Worm (Caenorhabditis elegans): ENCODE measurements around the gene pezo-1.

- TF ChIP-seq flt-1 (GFP tag; IDR thresholded peaks at IDR 0.05) (no peak), ama-1 (optimal IDR thresholded peaks at IDR 0.05) (no peak), tra-4 (tag; optimal IDR thresholded peaks at IDR 0.05) (no peak), pes-1 (GFP tag; IDR thresholded peaks at IDR 0.05) (no peak), ets-7 (tag; optimal IDR thresholded peaks at IDR 0.05) (no peak), B0310.2 (tag; optimal IDR thresholded peaks at IDR 0.05) (no peak)
Observed at ce11 chrIV:9386038-9386437, 19.7 kb upstream of the pezo-1 start, which contains the start of gene daf-15.
